Fruit fly (Drosophila melanogaster): ENCODE measurements around the gene CG34277.

DNA sequence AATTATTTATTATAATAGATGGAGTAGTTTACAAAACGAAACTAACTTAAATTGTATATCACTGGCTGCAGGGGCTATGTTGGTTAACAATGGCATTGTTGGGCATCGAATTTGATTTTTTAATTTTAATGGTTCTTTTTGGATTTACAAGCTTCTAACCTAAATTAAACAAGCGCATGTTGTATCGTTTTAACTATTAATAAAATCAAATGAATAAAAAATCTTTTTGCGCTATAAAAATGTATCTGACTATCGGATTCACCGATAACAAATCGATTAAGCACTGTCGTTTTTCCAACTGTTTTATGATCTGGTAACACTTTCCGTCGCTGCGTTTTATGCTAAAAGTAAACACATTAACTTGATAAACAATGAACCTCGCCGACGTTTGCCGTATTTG, 5.4 kb downstream of the CG34277 start, which contains the start of the genes hd and CG14667:
- TF ChIP-seq Rel (GFP tag; optimal IDR thresholded peaks at IDR 0.05) (no peak), Rel (tag; optimal IDR thresholded peaks at IDR 0.05) (no peak), GATAd (GFP tag; optimal IDR thresholded peaks at IDR 0.05) (no peak), usp (GFP tag; optimal IDR thresholded peaks at IDR 0.05) (no peak), psq (GFP tag; optimal IDR thresholded peaks at IDR 0.05) (no peak), Hnf4 (GFP tag; optimal IDR thresholded peaks at IDR 0.05) (no peak), dl (GFP tag; optimal IDR thresholded peaks at IDR 0.05; ENCODE audit: insufficient read depth in 1 of 2, partially characterized antibody in 2 of 2) (no peak), Dif (GFP tag; optimal IDR thresholded peaks at IDR 0.05; ENCODE audit: partially characterized antibody) (no peak), CG32264 (GFP tag; optimal IDR thresholded peaks at IDR 0.05) (no peak), Myc (optimal IDR thresholded peaks at IDR 0.05) (no peak)

All from whole organism, wandering third instar larva.